Fruit fly (Drosophila melanogaster) whole organism, embryonic: ENCODE data around the gene Pop5.
A peak's percentile ranks its signal among the peaks of the same experiment; 100 is the strongest.

Experiments used
- B-H2 ChIP-seq: fragments of 200-800 bp; sonication (Bioruptor generic); optimal IDR thresholded peaks from 2 replicates; lab custom pipeline; 2018; ENCODE audit warnings: missing biosample characterization, mild to moderate bottlenecking, missing genetic modification characterization
- Bgb ChIP-seq: fragments of 200-800 bp; sonication (Bioruptor generic); IDR thresholded peaks from 2 replicates; pipeline ENCODE4 v1.3.6; 2022; ENCODE audit warnings: missing biosample characterization, missing genetic modification characterization; ENCODE audit not compliant: partially characterized antibody
- CG10267 ChIP-seq: fragments of 200-800 bp; sonication (Bioruptor generic); optimal IDR thresholded peaks from 2 replicates; lab custom pipeline; 2018; ENCODE audit warnings: missing biosample characterization, mild to moderate bottlenecking, missing genetic modification characterization, moderate library complexity
- CG10979 ChIP-seq: fragments of 200-800 bp; sonication (Bioruptor generic); optimal IDR thresholded peaks from 2 replicates; lab custom pipeline; 2018; ENCODE audit warnings: missing biosample characterization, mild to moderate bottlenecking, missing genetic modification characterization, moderate library complexity
- CG11723 ChIP-seq: fragments of 200-800 bp; sonication (Bioruptor generic); optimal IDR thresholded peaks from 2 replicates; lab custom pipeline; 2017; ENCODE audit warnings: missing biosample characterization, mild to moderate bottlenecking, missing genetic modification characterization
- CG12659 ChIP-seq: fragments of 200-800 bp; sonication (Bioruptor generic); optimal IDR thresholded peaks from 3 replicates; lab custom pipeline; 2017; ENCODE audit warnings: mild to moderate bottlenecking, missing biosample characterization, missing genetic modification reagents, missing genetic modification characterization
- CG12769 ChIP-seq: fragments of 200-800 bp; sonication (Bioruptor generic); optimal IDR thresholded peaks from 2 replicates; lab custom pipeline; 2019; ENCODE audit warnings: missing biosample characterization, mild to moderate bottlenecking, missing genetic modification characterization, moderate library complexity
- CG13123 ChIP-seq: fragments of 200-800 bp; sonication (Bioruptor generic); optimal IDR thresholded peaks from 2 replicates; lab custom pipeline; 2016; ENCODE audit warnings: missing biosample characterization, missing genetic modification characterization
- CG13775 ChIP-seq: fragments of 200-800 bp; sonication (Bioruptor generic); optimal IDR thresholded peaks from 3 replicates; lab custom pipeline; 2017; ENCODE audit warnings: missing biosample characterization, mild to moderate bottlenecking, missing genetic modification characterization
- CG14710 ChIP-seq: fragments of 200-800 bp; sonication (Bioruptor generic); optimal IDR thresholded peaks from 3 replicates; lab custom pipeline; 2019; ENCODE audit warnings: missing biosample characterization, mild to moderate bottlenecking, missing genetic modification characterization, moderate library complexity
- CG14965 ChIP-seq: fragments of 200-800 bp; sonication (Bioruptor generic); optimal IDR thresholded peaks from 2 replicates; lab custom pipeline; 2016; ENCODE audit warnings: missing biosample characterization, missing genetic modification characterization, borderline replicate concordance
- CG18599 ChIP-seq: fragments of 200-800 bp; sonication (Bioruptor generic); optimal IDR thresholded peaks from 3 replicates; lab custom pipeline; 2017; ENCODE audit warnings: missing biosample characterization, missing genetic modification characterization, mild to moderate bottlenecking, moderate library complexity, missing genetic modification reagents
- CG32772 ChIP-seq: fragments of 200-800 bp; sonication (Bioruptor generic); IDR thresholded peaks from 2 replicates; pipeline ENCODE4 v1.3.6; 2022; ENCODE audit warnings: missing biosample characterization, missing genetic modification characterization
- CG34224 ChIP-seq: fragments of 200-800 bp; sonication (Bioruptor generic); IDR thresholded peaks from 3 replicates; pipeline ENCODE4 v1.3.6; 2022; ENCODE audit warnings: missing biosample characterization, missing genetic modification characterization; ENCODE audit not compliant: partially characterized antibody
- CG3995 ChIP-seq: fragments of 200-800 bp; sonication (Bioruptor generic); optimal IDR thresholded peaks from 3 replicates; lab custom pipeline; 2016; ENCODE audit warnings: missing biosample characterization, missing genetic modification characterization
- CG4328 ChIP-seq: fragments of 200-800 bp; sonication (Bioruptor generic); optimal IDR thresholded peaks from 3 replicates; lab custom pipeline; 2017; ENCODE audit warnings: missing biosample characterization, missing genetic modification reagents, missing genetic modification characterization
- CG5953 ChIP-seq: fragments of 200-800 bp; sonication (Bioruptor generic); IDR thresholded peaks from 2 replicates; pipeline ENCODE4 v1.3.6; 2022; ENCODE audit warnings: missing biosample characterization, missing genetic modification characterization
- CG7745 ChIP-seq: fragments of 200-800 bp; sonication (Bioruptor generic); optimal IDR thresholded peaks from 2 replicates; lab custom pipeline; 2018; ENCODE audit warnings: missing biosample characterization, mild to moderate bottlenecking, missing genetic modification characterization, moderate library complexity
- CG7839 ChIP-seq: fragments of 200-800 bp; sonication (Bioruptor generic); optimal IDR thresholded peaks from 3 replicates; lab custom pipeline; 2018; ENCODE audit warnings: missing biosample characterization, mild to moderate bottlenecking, missing genetic modification characterization, moderate library complexity
- CG8478 ChIP-seq: fragments of >200 bp; optimal IDR thresholded peaks from 2 replicates; lab custom pipeline; 2018
- CG8944 ChIP-seq: fragments of 200-800 bp; sonication (Bioruptor generic); optimal IDR thresholded peaks from 3 replicates; lab custom pipeline; 2016; ENCODE audit warnings: missing biosample characterization, missing genetic modification characterization
- CG9215 ChIP-seq: fragments of 200-800 bp; sonication (Bioruptor generic); IDR thresholded peaks from 2 replicates; pipeline ENCODE4 v1.3.6; 2022; ENCODE audit warnings: missing biosample characterization, missing genetic modification characterization
- D19A ChIP-seq: fragments of 200-800 bp; optimal IDR thresholded peaks from 3 replicates; lab custom pipeline; 2019; ENCODE audit warnings: missing biosample characterization, mild to moderate bottlenecking, missing genetic modification characterization, moderate library complexity
- Doc2 ChIP-seq: fragments of 200-800 bp; sonication (Bioruptor generic); IDR thresholded peaks from 2 replicates; pipeline ENCODE4 v1.3.6; 2022; ENCODE audit warnings: missing biosample characterization, missing genetic modification characterization
- Hr3 ChIP-seq: fragments of 200-800 bp; sonication (Bioruptor generic); optimal IDR thresholded peaks from 3 replicates; lab custom pipeline; 2016; ENCODE audit warnings: missing biosample characterization, missing genetic modification characterization
- Hr39 ChIP-seq: fragments of >200 bp; optimal IDR thresholded peaks from 2 replicates; lab custom pipeline; 2017
- Lhr ChIP-seq: fragments of 200-800 bp; sonication (Bioruptor generic); optimal IDR thresholded peaks from 3 replicates; lab custom pipeline; 2017; ENCODE audit warnings: mild to moderate bottlenecking, missing biosample characterization, missing genetic modification reagents, missing genetic modification characterization
- Tbp ChIP-seq: fragments of >200 bp; optimal IDR thresholded peaks from 2 replicates; lab custom pipeline; 2018; ENCODE audit warnings: missing biosample characterization, missing genetic modification characterization
- al ChIP-seq: fragments of 200-800 bp; sonication (Bioruptor generic); IDR thresholded peaks from 2 replicates; pipeline ENCODE4 v1.3.6; 2022; ENCODE audit warnings: missing biosample characterization, missing genetic modification characterization
- ara ChIP-seq: fragments of 200-800 bp; sonication (Bioruptor generic); IDR thresholded peaks from 2 replicates; pipeline ENCODE4 v1.3.6; 2022; ENCODE audit warnings: missing biosample characterization, missing genetic modification characterization
- bigmax ChIP-seq: fragments of 200-800 bp; sonication (Bioruptor generic); optimal IDR thresholded peaks from 2 replicates; lab custom pipeline; 2018; ENCODE audit warnings: missing biosample characterization, mild to moderate bottlenecking, missing genetic modification characterization
- corto ChIP-seq: fragments of 200-800 bp; sonication (Bioruptor generic); optimal IDR thresholded peaks from 2 replicates; lab custom pipeline; 2016; ENCODE audit warnings: missing biosample characterization, mild to moderate bottlenecking, missing genetic modification characterization, moderate library complexity
- cwo ChIP-seq: fragments of 200-800 bp; sonication (Bioruptor generic); optimal IDR thresholded peaks from 3 replicates; lab custom pipeline; 2017; ENCODE audit warnings: missing biosample characterization, missing genetic modification characterization, mild to moderate bottlenecking, moderate library complexity, missing genetic modification reagents
- dan ChIP-seq: fragments of 200-800 bp; sonication (Bioruptor generic); IDR thresholded peaks from 2 replicates; pipeline ENCODE4 v1.3.6; 2022; ENCODE audit warnings: missing biosample characterization, missing genetic modification characterization
- disco-r ChIP-seq: fragments of 200-800 bp; sonication (Bioruptor generic); optimal IDR thresholded peaks from 2 replicates; lab custom pipeline; 2016; ENCODE audit warnings: missing biosample characterization, missing genetic modification characterization
- fd102C ChIP-seq: fragments of 200-800 bp; sonication (Bioruptor generic); optimal IDR thresholded peaks from 2 replicates; lab custom pipeline; 2018; ENCODE audit warnings: missing biosample characterization, mild to moderate bottlenecking, missing genetic modification characterization, moderate library complexity
- gcm ChIP-seq: fragments of 200-800 bp; sonication (Bioruptor generic); optimal IDR thresholded peaks from 2 replicates; lab custom pipeline; 2019; ENCODE audit warnings: missing biosample characterization, mild to moderate bottlenecking, missing genetic modification characterization, moderate library complexity
- hb ChIP-seq: fragments of 200-800 bp; sonication (Bioruptor generic); IDR thresholded peaks from 3 replicates; pipeline ENCODE4 v1.3.6; 2022; ENCODE audit warnings: missing biosample characterization, missing genetic modification characterization; ENCODE audit not compliant: partially characterized antibody
- hbn ChIP-seq: fragments of 200-800 bp; sonication (Bioruptor generic); IDR thresholded peaks from 2 replicates; pipeline ENCODE4 v1.3.6; 2022; ENCODE audit warnings: missing biosample characterization, missing genetic modification characterization; ENCODE audit not compliant: partially characterized antibody
- lbe ChIP-seq: fragments of 200-800 bp; sonication (Bioruptor generic); optimal IDR thresholded peaks from 2 replicates; lab custom pipeline; 2016; ENCODE audit warnings: missing biosample characterization, mild to moderate bottlenecking, missing genetic modification characterization
- mirr ChIP-seq: fragments of 200-800 bp; sonication (Bioruptor generic); optimal IDR thresholded peaks from 3 replicates; lab custom pipeline; 2018; ENCODE audit warnings: missing biosample characterization, mild to moderate bottlenecking, missing genetic modification characterization
- nmo ChIP-seq: fragments of 200-800 bp; sonication (Bioruptor generic); optimal IDR thresholded peaks from 2 replicates; lab custom pipeline; 2018; ENCODE audit warnings: missing biosample characterization, mild to moderate bottlenecking, missing genetic modification characterization, moderate library complexity
- oc ChIP-seq: fragments of 200-800 bp; sonication (Bioruptor generic); optimal IDR thresholded peaks from 2 replicates; lab custom pipeline; 2018; ENCODE audit warnings: missing biosample characterization, mild to moderate bottlenecking, missing genetic modification characterization, moderate library complexity
- pho ChIP-seq: fragments of 200-800 bp; sonication (Bioruptor generic); optimal IDR thresholded peaks from 2 replicates; lab custom pipeline; 2016; ENCODE audit warnings: missing biosample characterization, missing genetic modification characterization
- sim ChIP-seq: fragments of 200-800 bp; sonication (Bioruptor generic); IDR thresholded peaks from 2 replicates; pipeline ENCODE4 v1.3.6; 2022; ENCODE audit warnings: missing biosample characterization, missing genetic modification characterization
- sr ChIP-seq: fragments of 200-800 bp; sonication (Bioruptor generic); IDR thresholded peaks from 3 replicates; pipeline ENCODE4 v1.3.6; 2022; ENCODE audit warnings: missing biosample characterization, missing genetic modification characterization
- stwl ChIP-seq: fragments of 200-800 bp; sonication (Bioruptor generic); optimal IDR thresholded peaks from 3 replicates; lab custom pipeline; 2018; ENCODE audit warnings: missing biosample characterization, mild to moderate bottlenecking, missing genetic modification characterization, moderate library complexity
- unpg ChIP-seq: fragments of 200-800 bp; sonication (Bioruptor generic); optimal IDR thresholded peaks from 3 replicates; lab custom pipeline; 2018; ENCODE audit warnings: missing biosample characterization, mild to moderate bottlenecking, missing genetic modification characterization, moderate library complexity
- wek ChIP-seq: fragments of 200-800 bp; sonication (Bioruptor generic); optimal IDR thresholded peaks from 3 replicates; lab custom pipeline; 2018; ENCODE audit warnings: missing biosample characterization, mild to moderate bottlenecking, missing genetic modification characterization, moderate library complexity
- yki ChIP-seq: fragments of >200 bp; optimal IDR thresholded peaks from 3 replicates; lab custom pipeline; 2018

Pop5 gene

dm6 chr3L:17004218-17004759, 40.5 kb downstream of the Pop5 start (continued):
- no peak for TF ChIP-seq hbn (GFP tag; lab: Robert Waterston, UW)
- no peak for TF ChIP-seq Tbp (GFP tag; lab: Kevin White, UChicago)
- TF ChIP-seq lbe: no peak
- TF ChIP-seq CG12659 (GFP tag; lab: Kevin White, UChicago): peak; percentile 90
- TF ChIP-seq corto (GFP tag; lab: Kevin White, UChicago): no peak
- no peak for TF ChIP-seq bigmax (GFP tag; lab: Kevin White, UChicago)
- TF ChIP-seq CG12769 (tag; lab: Kevin White, UChicago): peak; percentile 66
- peak; percentile 72 for TF ChIP-seq D19A
- no peak for TF ChIP-seq CG34224 (GFP tag; lab: Robert Waterston, UW)
- peak; percentile 76 for TF ChIP-seq Hr3 (GFP tag; lab: Kevin White, UChicago)
- peak; percentile 93 for TF ChIP-seq nmo (GFP tag; lab: Kevin White, UChicago)
- TF ChIP-seq disco-r (GFP tag; lab: Kevin White, UChicago): peak; percentile 86
- TF ChIP-seq CG18599: peak; percentile 91
- peak; percentile 93 for TF ChIP-seq CG7839
- TF ChIP-seq CG5953 (GFP tag; lab: Robert Waterston, UW): peak; percentile 72
- no peak for TF ChIP-seq yki (lab: Kevin White, UChicago)
- TF ChIP-seq Hr39 (lab: Kevin White, UChicago): no peak
- no peak for TF ChIP-seq dan (GFP tag; lab: Robert Waterston, UW)
- TF ChIP-seq CG4328 (GFP tag; lab: Kevin White, UChicago): peak; percentile 53
- TF ChIP-seq CG14710 (tag; lab: Kevin White, UChicago): peak; percentile 63
- peak; percentile 91 for TF ChIP-seq al (GFP tag; lab: Robert Waterston, UW)
- peak; percentile 56 for TF ChIP-seq CG14965
- peak; percentile 7 for TF ChIP-seq CG3995
- TF ChIP-seq hb: no peak
- TF ChIP-seq mirr (GFP tag; lab: Kevin White, UChicago): peak; percentile 33
- no peak for TF ChIP-seq Bgb
- peak; percentile 78 for TF ChIP-seq CG32772 (GFP tag; lab: Robert Waterston, UW)
- TF ChIP-seq Lhr (GFP tag; lab: Kevin White, UChicago): peak; percentile 60
- peak; percentile 81 for TF ChIP-seq gcm
- TF ChIP-seq CG10267 (tag; lab: Kevin White, UChicago): peak; percentile 73
- peak; percentile 74 for TF ChIP-seq CG11723
- peak; percentile 31; the same call in 1 of the 2 replicates for TF ChIP-seq ara (GFP tag; lab: Robert Waterston, UW)
- TF ChIP-seq oc (tag; lab: Kevin White, UChicago): peak; percentile 50
- peak; percentile 77 for TF ChIP-seq CG13123 (GFP tag; lab: Kevin White, UChicago)
- no peak for TF ChIP-seq stwl (tag; lab: Kevin White, UChicago)
- TF ChIP-seq Doc2 (GFP tag; lab: Robert Waterston, UW): peak; percentile 50; the same call in 1 of the 2 replicates
- peak; percentile 68 for TF ChIP-seq cwo (GFP tag; lab: Kevin White, UChicago)
- TF ChIP-seq B-H2 (GFP tag; lab: Kevin White, UChicago): no peak
- TF ChIP-seq fd102C (GFP tag; lab: Kevin White, UChicago): no peak
- peak; percentile 92 for TF ChIP-seq pho (GFP tag; lab: Kevin White, UChicago)
- peak; percentile 82 for TF ChIP-seq CG9215
- TF ChIP-seq CG10979 (tag; lab: Kevin White, UChicago): peak; percentile 79
- peak; percentile 80 for TF ChIP-seq CG13775 (GFP tag; lab: Kevin White, UChicago)
- TF ChIP-seq unpg (GFP tag; lab: Kevin White, UChicago): peak; percentile 88
- TF ChIP-seq sim (GFP tag; lab: Robert Waterston, UW): peak; percentile 50; the same call in 1 of the 2 replicates
- TF ChIP-seq CG8478 (lab: Kevin White, UChicago): no peak
- TF ChIP-seq CG8944 (GFP tag; lab: Kevin White, UChicago): peak; percentile 86
- TF ChIP-seq CG7745 (tag; lab: Kevin White, UChicago): no peak
- 0 out of 3 replicates have a peak, but pooled peaks have one; percentile 19 for TF ChIP-seq sr
- TF ChIP-seq wek (GFP tag; lab: Kevin White, UChicago): peak; percentile 38
